Worm (Caenorhabditis elegans) whole organism, midembryonic: Measurements from ENCODE around the gene pho-7.

ENCODE experiments used
- T22C8.4 ChIP-seq: fragments of 200-800 bp; sonication (Bioruptor generic); IDR thresholded peaks from 2 replicates; pipeline ENCODE4 v1.3.6; 2022; ENCODE audit warnings: missing genetic modification characterization, missing compliant biosample characterization
- cog-1 ChIP-seq: sonication (generic microtip); optimal IDR thresholded peaks from 2 replicates; lab custom pipeline; 2016; ENCODE audit warnings: missing genetic modification characterization, missing compliant biosample characterization
- flt-1 ChIP-seq: fragments of 200-800 bp; sonication (Bioruptor generic); IDR thresholded peaks from 2 replicates; pipeline ENCODE4 v1.3.6; 2022; ENCODE audit warnings: missing genetic modification characterization, missing compliant biosample characterization
- klf-2 ChIP-seq: fragments of 200-800 bp; sonication (Bioruptor generic); conservative IDR thresholded peaks from 2 replicates; pipeline ENCODE4 v1.3.6; 2022; ENCODE audit warnings: missing genetic modification reagents, missing genetic modification characterization, missing compliant biosample characterization
- med-1 ChIP-seq: sonication (generic microtip); optimal IDR thresholded peaks from 2 replicates; lab custom pipeline; 2017; ENCODE audit warnings: missing genetic modification characterization, mild to moderate bottlenecking, missing compliant biosample characterization, antibody characterized with exemption, missing genetic modification reagents; ENCODE audit not compliant: insufficient read depth
- ref-1 ChIP-seq: fragments of 200-800 bp; sonication (Bioruptor generic); conservative IDR thresholded peaks from 2 replicates; pipeline ENCODE4 v1.3.6; 2022; ENCODE audit warnings: missing genetic modification reagents, missing genetic modification characterization, missing compliant biosample characterization
- tab-1 ChIP-seq: fragments of 200-800 bp; sonication (Bioruptor generic); IDR thresholded peaks from 2 replicates; pipeline ENCODE4 v1.3.6; 2022; ENCODE audit warnings: missing genetic modification characterization, missing compliant biosample characterization
- ztf-23 ChIP-seq: fragments of 200-800 bp; sonication (Bioruptor generic); IDR thresholded peaks from 2 replicates; pipeline ENCODE4 v1.3.6; 2022; ENCODE audit warnings: missing genetic modification reagents, missing genetic modification characterization, missing compliant biosample characterization
- ztf-29 ChIP-seq: fragments of 200-800 bp; sonication (Bioruptor generic); IDR thresholded peaks from 2 replicates; pipeline ENCODE4 v1.3.6; 2022; ENCODE audit warnings: missing genetic modification reagents, missing genetic modification characterization, missing compliant biosample characterization

DNA sequence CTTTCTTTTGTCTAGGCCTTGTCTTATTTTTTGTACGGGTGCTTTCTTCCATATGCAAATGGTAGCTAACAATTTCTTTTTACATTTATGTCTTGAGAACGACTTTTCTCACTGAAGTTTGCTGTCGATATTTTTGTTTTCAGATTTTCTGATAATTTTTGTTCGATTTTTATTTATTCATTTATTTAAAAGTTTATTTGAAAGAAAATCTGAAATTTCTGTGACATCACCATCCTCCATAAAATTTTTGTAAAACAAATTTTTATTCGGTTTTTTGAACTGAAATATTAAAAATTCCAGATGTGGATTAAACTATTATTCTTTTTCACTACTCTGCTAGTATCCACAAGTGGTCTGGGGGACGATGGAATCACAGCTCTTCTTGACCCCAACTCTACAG lies 12.7 kb upstream of the pho-7 start, which contains the start of gene pbo-4:
- TF ChIP-seq klf-2 (GFP tag; lab: Robert Waterston, UW) (no peak), ztf-23 (no peak), T22C8.4 (GFP tag; lab: Robert Waterston, UW) (no peak), tab-1 (no peak), flt-1 (GFP tag; lab: Robert Waterston, UW) (no peak), ref-1 (GFP tag; lab: Robert Waterston, UW) (no peak), med-1 (no peak), ztf-29 (no peak), cog-1 (tag; lab: Kevin White, UChicago) (no peak)
